Worm (Caenorhabditis elegans) whole organism, L4 larva: ENCODE results near the gene agt-2.
"Not testable (repeated sequence)": the region's sequence is repeated elsewhere in the genome, so short reads cannot be mapped to it uniquely, and the experiment has no call there.

Experiments used
- ZK546.5 ChIP-seq, 2 experiments: sonication (generic microtip); optimal IDR thresholded peaks; 2 replicates each; lab custom pipeline; 2017; ENCODE audit warnings: missing biosample characterization in 2 of 2, missing genetic modification characterization in 2 of 2
- cey-2 ChIP-seq: sonication (generic microtip); optimal IDR thresholded peaks from 3 replicates; lab custom pipeline; 2017; ENCODE audit warnings: missing genetic modification characterization, mild to moderate bottlenecking, missing compliant biosample characterization, antibody characterized with exemption, borderline replicate concordance; ENCODE audit not compliant: insufficient read depth
- daf-12 ChIP-seq: fragments of 150-350 bp; optimal IDR thresholded peaks from 2 replicates; lab custom pipeline; 2014; ENCODE audit warnings: missing biosample characterization, missing genetic modification reagents, missing genetic modification characterization
- hlh-30 ChIP-seq: sonication (generic microtip); optimal IDR thresholded peaks from 2 replicates; lab custom pipeline; 2017; ENCODE audit warnings: antibody characterized with exemption, mild to moderate bottlenecking, missing genetic modification characterization, missing compliant biosample characterization; ENCODE audit not compliant: insufficient read depth
- jun-1 ChIP-seq: fragments of 150-350 bp; optimal IDR thresholded peaks from 2 replicates; lab custom pipeline; 2014; ENCODE audit warnings: missing biosample characterization, missing genetic modification reagents, missing genetic modification characterization
- lim-7 ChIP-seq: fragments of 200-800 bp; sonication (Bioruptor generic); IDR thresholded peaks from 2 replicates; pipeline ENCODE4 v1.3.6; 2022; ENCODE audit warnings: missing genetic modification characterization, missing compliant biosample characterization
- lin-15B ChIP-seq: fragments of 150-350 bp; sonication (generic microtip); optimal IDR thresholded peaks from 3 replicates; lab custom pipeline; 2014; ENCODE audit warnings: missing biosample characterization, missing genetic modification characterization
- nhr-11 ChIP-seq: fragments of 150-350 bp; optimal IDR thresholded peaks from 2 replicates; lab custom pipeline; 2014; ENCODE audit warnings: missing biosample characterization, missing genetic modification characterization
- nhr-25 ChIP-seq: sonication (generic microtip); optimal IDR thresholded peaks from 2 replicates; lab custom pipeline; 2017; ENCODE audit warnings: missing genetic modification characterization, mild to moderate bottlenecking, missing compliant biosample characterization, antibody characterized with exemption, moderate library complexity, borderline replicate concordance; ENCODE audit not compliant: insufficient read depth
- nhr-6 ChIP-seq: fragments of 150-350 bp; optimal IDR thresholded peaks from 2 replicates; lab custom pipeline; 2014; ENCODE audit warnings: missing biosample characterization, missing genetic modification characterization
- nhr-77 ChIP-seq: fragments of 150-350 bp; optimal IDR thresholded peaks from 2 replicates; lab custom pipeline; 2014; ENCODE audit warnings: missing biosample characterization, missing genetic modification characterization
- snpc-4 ChIP-seq: fragments of 150-350 bp; optimal IDR thresholded peaks from 2 replicates; lab custom pipeline; 2014; ENCODE audit warnings: missing biosample characterization, missing genetic modification characterization

DNA sequence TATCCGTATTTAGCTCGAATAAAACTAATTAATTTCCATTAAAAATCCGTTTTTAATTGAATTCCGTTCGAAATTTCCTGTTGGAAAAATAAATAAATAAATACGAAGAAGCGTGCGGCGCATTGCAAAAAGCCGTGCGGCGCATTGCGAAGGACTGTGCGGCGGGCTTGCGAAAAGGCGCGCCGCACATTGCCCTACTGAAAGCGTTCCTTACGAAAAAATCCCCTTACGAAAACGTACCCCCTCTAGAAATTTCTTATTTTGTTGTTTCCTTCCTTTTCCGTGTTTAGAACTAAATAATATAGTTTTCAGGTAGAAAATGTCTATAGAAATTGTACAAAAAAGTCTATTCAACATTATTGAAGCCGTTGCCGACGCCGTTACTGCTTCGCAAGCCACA lies 23.3 kb downstream of the agt-2 start, which contains the start of gene F09E5.8:
- TF ChIP-seq cey-2 (tag; lab: Kevin White, UChicago); nhr-77 (tag; lab: Kevin White, UChicago); jun-1; nhr-25 (tag; lab: Kevin White, UChicago); lin-15B; lim-7 (GFP tag; lab: Robert Waterston, UW); ZK546.5 (tag; optimal IDR thresholded peaks at IDR 0.05; lab: Kevin White, UChicago); nhr-6 (tag; lab: Kevin White, UChicago); snpc-4 (tag; lab: Kevin White, UChicago); nhr-11 (tag; lab: Kevin White, UChicago); daf-12; hlh-30: not testable (repeated sequence)
